Fruit fly (Drosophila melanogaster) whole organism, embryonic: Measurements from ENCODE around the gene Jhbp14.
A peak's percentile ranks its signal among the peaks of the same experiment; 100 is the strongest.

Experiments used
- CG10274 ChIP-seq: fragments of 200-800 bp; sonication (Bioruptor generic); optimal IDR thresholded peaks from 3 replicates; lab custom pipeline; 2017; ENCODE audit warnings: missing biosample characterization, mild to moderate bottlenecking, missing genetic modification characterization
- CG10654 ChIP-seq: fragments of 200-800 bp; sonication (Bioruptor generic); optimal IDR thresholded peaks from 2 replicates; lab custom pipeline; 2016; ENCODE audit warnings: missing biosample characterization, missing genetic modification characterization
- CG11093 ChIP-seq: fragments of 200-800 bp; sonication (Bioruptor generic); IDR thresholded peaks from 3 replicates; pipeline ENCODE4 v1.3.6; 2022; ENCODE audit warnings: missing biosample characterization, missing genetic modification characterization
- CG11504 ChIP-seq: fragments of 200-800 bp; sonication (Bioruptor generic); optimal IDR thresholded peaks from 3 replicates; lab custom pipeline; 2019; ENCODE audit warnings: missing biosample characterization, mild to moderate bottlenecking, missing genetic modification characterization, moderate library complexity
- CG12155 ChIP-seq: fragments of 200-800 bp; sonication (Bioruptor generic); optimal IDR thresholded peaks from 3 replicates; lab custom pipeline; 2016; ENCODE audit warnings: missing biosample characterization, missing genetic modification characterization
- CG12942 ChIP-seq: fragments of 200-800 bp; sonication (Bioruptor generic); optimal IDR thresholded peaks from 3 replicates; lab custom pipeline; 2016; ENCODE audit warnings: missing biosample characterization, missing genetic modification characterization
- CG1529 ChIP-seq: fragments of 200-800 bp; sonication (Bioruptor generic); optimal IDR thresholded peaks from 3 replicates; lab custom pipeline; 2018; ENCODE audit warnings: missing biosample characterization, missing genetic modification characterization
- CG15479 ChIP-seq: fragments of 200-800 bp; sonication (Bioruptor generic); optimal IDR thresholded peaks from 3 replicates; lab custom pipeline; 2019; ENCODE audit warnings: missing biosample characterization, mild to moderate bottlenecking, missing genetic modification characterization, moderate library complexity
- CG17568 ChIP-seq: fragments of 200-800 bp; sonication (Bioruptor generic); optimal IDR thresholded peaks from 2 replicates; lab custom pipeline; 2018; ENCODE audit warnings: missing biosample characterization, mild to moderate bottlenecking, missing genetic modification characterization, moderate library complexity
- CG2875 ChIP-seq: fragments of 200-800 bp; sonication (Bioruptor generic); optimal IDR thresholded peaks from 2 replicates; lab custom pipeline; 2017; ENCODE audit warnings: missing biosample characterization, mild to moderate bottlenecking, missing genetic modification characterization, missing genetic modification reagents
- CG4282 ChIP-seq: fragments of 200-800 bp; sonication (Bioruptor generic); optimal IDR thresholded peaks from 2 replicates; lab custom pipeline; 2016; ENCODE audit warnings: missing biosample characterization, missing genetic modification characterization
- CG4404 ChIP-seq: fragments of 200-800 bp; sonication (Bioruptor generic); IDR thresholded peaks from 2 replicates; pipeline ENCODE4 v1.3.6; 2022; ENCODE audit warnings: missing biosample characterization, missing genetic modification characterization
- CG4617 ChIP-seq: fragments of 200-800 bp; sonication (Bioruptor generic); optimal IDR thresholded peaks from 3 replicates; lab custom pipeline; 2016; ENCODE audit warnings: missing biosample characterization, missing genetic modification characterization, borderline replicate concordance
- CG6854 ChIP-seq: fragments of 200-800 bp; sonication (Bioruptor generic); optimal IDR thresholded peaks from 3 replicates; lab custom pipeline; 2017; ENCODE audit warnings: missing biosample characterization, mild to moderate bottlenecking, missing genetic modification characterization
- D ChIP-seq, 2 experiments: fragments of 200-800 bp in 1 of 2; fragments of >200 bp in 1 of 2; sonication (Bioruptor generic) in 1 of 2; optimal IDR thresholded peaks; 2 replicates in 1 of 2; 3 replicates in 1 of 2; lab custom pipeline; 2017; ENCODE audit warnings: mild to moderate bottlenecking in 1 of 2, missing biosample characterization in 1 of 2, missing genetic modification characterization in 1 of 2, missing genetic modification reagents in 1 of 2
- D19A ChIP-seq: fragments of 200-800 bp; optimal IDR thresholded peaks from 3 replicates; lab custom pipeline; 2019; ENCODE audit warnings: missing biosample characterization, mild to moderate bottlenecking, missing genetic modification characterization, moderate library complexity
- Drgx ChIP-seq: fragments of 200-800 bp; sonication (Bioruptor generic); IDR thresholded peaks from 2 replicates; pipeline ENCODE4 v1.3.6; 2022; ENCODE audit warnings: missing biosample characterization, missing genetic modification characterization
- Fer1 ChIP-seq: fragments of 200-800 bp; sonication (Bioruptor generic); optimal IDR thresholded peaks from 2 replicates; lab custom pipeline; 2017; ENCODE audit warnings: missing biosample characterization, mild to moderate bottlenecking, missing genetic modification characterization
- Kr ChIP-seq: fragments of 200-800 bp; sonication (Bioruptor generic); optimal IDR thresholded peaks from 2 replicates; lab custom pipeline; 2017; ENCODE audit warnings: missing biosample characterization, mild to moderate bottlenecking, missing genetic modification characterization
- NC2α ChIP-seq: fragments of 200-800 bp; sonication (Bioruptor generic); optimal IDR thresholded peaks from 2 replicates; lab custom pipeline; 2016; ENCODE audit warnings: missing biosample characterization, missing genetic modification characterization
- Nf-YB ChIP-seq: fragments of 200-800 bp; sonication (Bioruptor generic); optimal IDR thresholded peaks from 3 replicates; lab custom pipeline; 2019; ENCODE audit warnings: missing biosample characterization, mild to moderate bottlenecking, missing genetic modification characterization, moderate library complexity
- ac ChIP-seq: fragments of 200-800 bp; sonication (Bioruptor generic); optimal IDR thresholded peaks from 3 replicates; lab custom pipeline; 2017; ENCODE audit warnings: missing biosample characterization, mild to moderate bottlenecking, missing genetic modification characterization
- ash1 ChIP-seq: fragments of 200-800 bp; sonication (Bioruptor generic); optimal IDR thresholded peaks from 2 replicates; lab custom pipeline; 2018; ENCODE audit warnings: missing biosample characterization, mild to moderate bottlenecking, missing genetic modification characterization
- ato ChIP-seq: fragments of 200-800 bp; sonication (Bioruptor generic); IDR thresholded peaks from 2 replicates; pipeline ENCODE4 v1.3.6; 2022; ENCODE audit warnings: missing biosample characterization, missing genetic modification characterization; ENCODE audit not compliant: partially characterized antibody
- bowl ChIP-seq: fragments of 200-800 bp; sonication (Bioruptor generic); IDR thresholded peaks from 2 replicates; pipeline ENCODE4 v1.3.6; 2022; ENCODE audit warnings: missing biosample characterization, missing genetic modification characterization
- cad ChIP-seq: fragments of >200 bp; optimal IDR thresholded peaks from 2 replicates; lab custom pipeline; 2017; ENCODE audit warnings: missing biosample characterization, missing genetic modification characterization
- dm ChIP-seq: fragments of 200-800 bp; sonication (Bioruptor generic); optimal IDR thresholded peaks from 3 replicates; lab custom pipeline; 2016; ENCODE audit warnings: missing biosample characterization, missing genetic modification characterization
- fu2 ChIP-seq: fragments of 200-800 bp; sonication (Bioruptor generic); optimal IDR thresholded peaks from 2 replicates; lab custom pipeline; 2016; ENCODE audit warnings: missing biosample characterization, missing genetic modification characterization
- grau ChIP-seq: fragments of 200-800 bp; optimal IDR thresholded peaks from 3 replicates; lab custom pipeline; 2019; ENCODE audit warnings: missing biosample characterization, mild to moderate bottlenecking, missing genetic modification characterization, moderate library complexity
- gro ChIP-seq: fragments of 200-800 bp; sonication (Bioruptor generic); optimal IDR thresholded peaks from 2 replicates; lab custom pipeline; 2016; ENCODE audit warnings: missing biosample characterization, missing genetic modification characterization
- gt ChIP-seq: fragments of 200-800 bp; sonication (Bioruptor generic); IDR thresholded peaks from 2 replicates; pipeline ENCODE4 v1.3.6; 2022; ENCODE audit warnings: missing biosample characterization, missing genetic modification characterization
- ham ChIP-seq: fragments of 200-800 bp; sonication (Bioruptor generic); IDR thresholded peaks from 2 replicates; pipeline ENCODE4 v1.3.6; 2022; ENCODE audit warnings: missing biosample characterization, missing genetic modification characterization
- insv ChIP-seq, 2 experiments: fragments of 200-800 bp; sonication (Bioruptor generic); optimal IDR thresholded peaks; 3 replicates each; lab custom pipeline; 2016 to 2018; ENCODE audit warnings: missing biosample characterization in 2 of 2, missing genetic modification characterization in 2 of 2
- ken ChIP-seq: fragments of 200-800 bp; sonication (Bioruptor generic); IDR thresholded peaks from 3 replicates; pipeline ENCODE4 v1.3.6; 2022; ENCODE audit warnings: missing biosample characterization, missing genetic modification characterization
- kni ChIP-seq: fragments of 200-800 bp; sonication (Bioruptor generic); optimal IDR thresholded peaks from 3 replicates; lab custom pipeline; 2017; ENCODE audit warnings: mild to moderate bottlenecking, missing biosample characterization, missing genetic modification reagents, missing genetic modification characterization
- lab ChIP-seq: fragments of 200-800 bp; sonication (Bioruptor generic); optimal IDR thresholded peaks from 3 replicates; lab custom pipeline; 2017; ENCODE audit warnings: missing biosample characterization, missing genetic modification characterization, mild to moderate bottlenecking, moderate library complexity, missing genetic modification reagents
- lola ChIP-seq, 3 experiments: fragments of >200 bp in 2 of 3; fragments of 200-800 bp in 1 of 3; sonication (Bioruptor generic) in 1 of 3; optimal IDR thresholded peaks; 2 replicates each; lab custom pipeline; 2017 to 2019; ENCODE audit warnings: missing biosample characterization in 3 of 3, missing genetic modification characterization in 3 of 3, mild to moderate bottlenecking in 1 of 3, moderate library complexity in 1 of 3
- mirr ChIP-seq: fragments of 200-800 bp; sonication (Bioruptor generic); optimal IDR thresholded peaks from 3 replicates; lab custom pipeline; 2018; ENCODE audit warnings: missing biosample characterization, mild to moderate bottlenecking, missing genetic modification characterization
- oc ChIP-seq: fragments of 200-800 bp; sonication (Bioruptor generic); optimal IDR thresholded peaks from 2 replicates; lab custom pipeline; 2018; ENCODE audit warnings: missing biosample characterization, mild to moderate bottlenecking, missing genetic modification characterization, moderate library complexity
- pros ChIP-seq: fragments of 200-800 bp; sonication (Bioruptor generic); optimal IDR thresholded peaks from 3 replicates; lab custom pipeline; 2019; ENCODE audit warnings: missing biosample characterization, mild to moderate bottlenecking, missing genetic modification characterization, moderate library complexity
- row ChIP-seq: fragments of 200-800 bp; sonication (Bioruptor generic); IDR thresholded peaks from 3 replicates; pipeline ENCODE4 v1.3.6; 2022; ENCODE audit warnings: missing biosample characterization, missing genetic modification characterization
- sens-2 ChIP-seq: fragments of 200-800 bp; sonication (Bioruptor generic); IDR thresholded peaks from 2 replicates; pipeline ENCODE4 v1.3.6; 2022; ENCODE audit warnings: missing biosample characterization, missing genetic modification characterization
- seq ChIP-seq: fragments of 200-800 bp; sonication (Bioruptor generic); IDR thresholded peaks from 2 replicates; pipeline ENCODE4 v1.3.6; 2022; ENCODE audit warnings: missing biosample characterization, missing genetic modification characterization
- tll ChIP-seq, 2 experiments: fragments of 200-800 bp in 1 of 2; fragments of >200 bp in 1 of 2; sonication (Bioruptor generic) in 1 of 2; optimal IDR thresholded peaks; 2 replicates each; lab custom pipeline; 2017 to 2019; ENCODE audit warnings: missing biosample characterization in 2 of 2, missing genetic modification characterization in 2 of 2, mild to moderate bottlenecking in 1 of 2, moderate library complexity in 1 of 2
- toy ChIP-seq: fragments of 200-800 bp; sonication (Bioruptor generic); IDR thresholded peaks from 2 replicates; pipeline ENCODE4 v1.3.6; 2022; ENCODE audit warnings: missing biosample characterization, missing genetic modification characterization
- twi ChIP-seq: fragments of 200-800 bp; optimal IDR thresholded peaks from 2 replicates; lab custom pipeline; 2019; ENCODE audit warnings: missing biosample characterization, mild to moderate bottlenecking, missing genetic modification characterization, moderate library complexity
- zen ChIP-seq: fragments of 200-800 bp; sonication (Bioruptor generic); optimal IDR thresholded peaks from 3 replicates; lab custom pipeline; 2018; ENCODE audit warnings: missing biosample characterization, mild to moderate bottlenecking, missing genetic modification characterization, moderate library complexity

The Jhbp14 gene

DNA sequence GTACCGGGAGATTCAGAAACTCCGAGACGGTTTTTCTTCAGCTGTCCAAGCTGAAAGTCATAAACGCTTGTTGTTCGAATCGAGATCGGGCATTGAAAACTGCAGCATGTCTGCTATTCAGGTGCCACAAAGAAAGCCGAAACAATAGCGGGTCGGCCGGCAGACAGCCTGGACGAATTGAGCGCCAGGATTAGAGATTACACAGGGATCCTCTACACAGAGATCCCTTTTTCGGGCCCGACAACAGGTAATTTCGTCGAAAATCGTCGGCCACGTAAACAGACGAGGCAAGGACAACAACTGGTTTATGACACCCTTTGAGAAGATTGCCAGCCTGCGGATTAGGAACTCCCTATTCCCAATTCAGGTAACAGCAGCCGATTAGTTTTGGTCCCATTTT is 9.1 kb upstream of the Jhbp14 start, which contains the start of gene CG16813:
Gene CG16813, plus strand, starts transcription at position 288 of the 400 bp plus-strand sequence.
- no peak for TF ChIP-seq Drgx (GFP tag; lab: Robert Waterston, UW)
- peak; percentile 96 for TF ChIP-seq D (optimal IDR thresholded peaks at IDR 0.05; lab: Kevin White, UChicago)
- no peak for TF ChIP-seq D (GFP tag; optimal IDR thresholded peaks at IDR 0.05; lab: Kevin White, UChicago)
- TF ChIP-seq tll (GFP tag; optimal IDR thresholded peaks at IDR 0.05; lab: Kevin White, UChicago): peak in 1 of 2 experiments; percentile 97
- no peak for TF ChIP-seq bowl (GFP tag; lab: Robert Waterston, UW)
- TF ChIP-seq ken: no peak
- peak; percentile 49 for TF ChIP-seq ac (GFP tag; lab: Kevin White, UChicago)
- TF ChIP-seq CG4617: no peak
- no peak for TF ChIP-seq lola (GFP tag; optimal IDR thresholded peaks at IDR 0.05; lab: Kevin White, UChicago)
- no peak for TF ChIP-seq CG4282 (GFP tag; lab: Kevin White, UChicago)
- no peak for TF ChIP-seq CG6854 (GFP tag; lab: Kevin White, UChicago)
- TF ChIP-seq Fer1 (GFP tag; lab: Kevin White, UChicago): no peak
- TF ChIP-seq zen (tag; lab: Kevin White, UChicago): peak; percentile 89
- TF ChIP-seq CG2875 (GFP tag; lab: Kevin White, UChicago): no peak
- TF ChIP-seq oc (tag; lab: Kevin White, UChicago): peak; percentile 26
- TF ChIP-seq Kr: peak; percentile 30
- TF ChIP-seq mirr: no peak
- TF ChIP-seq pros (GFP tag; lab: Kevin White, UChicago): peak; percentile 24
- no peak for TF ChIP-seq grau
- peak; percentile 45 for TF ChIP-seq twi
- TF ChIP-seq kni (GFP tag; lab: Kevin White, UChicago): peak; percentile 56
- peak; percentile 92 for TF ChIP-seq CG15479 (GFP tag; lab: Kevin White, UChicago)
- no peak for TF ChIP-seq ham (GFP tag; lab: Robert Waterston, UW)
- no peak for TF ChIP-seq CG4404 (GFP tag; lab: Robert Waterston, UW)
- no peak for TF ChIP-seq dm
- TF ChIP-seq ato (GFP tag; lab: Robert Waterston, UW): no peak
- TF ChIP-seq gro (GFP tag; lab: Kevin White, UChicago): no peak
- peak; percentile 90 for TF ChIP-seq cad (GFP tag; lab: Kevin White, UChicago)
- TF ChIP-seq CG17568 (GFP tag; lab: Kevin White, UChicago): no peak
- TF ChIP-seq lab: no peak
- TF ChIP-seq NC2α (GFP tag; lab: Kevin White, UChicago): no peak
- TF ChIP-seq, all 482 proteins: peak for 11

dm6 chr2L:13229388-13229882 is 6.9 kb upstream of the Jhbp14 start, which contains the start of gene CG16815:
Gene CG16815, plus strand, starts transcription at chr2L:13229832.
- peak; percentile 59 for TF ChIP-seq twi
- peak in 1 of 2 experiments; percentile 87 for TF ChIP-seq tll (GFP tag; optimal IDR thresholded peaks at IDR 0.05; lab: Kevin White, UChicago)
- TF ChIP-seq Kr: peak; percentile 77
- TF ChIP-seq sens-2: no peak
- no peak for TF ChIP-seq CG10274 (GFP tag; lab: Kevin White, UChicago)
- TF ChIP-seq CG15479 (GFP tag; lab: Kevin White, UChicago): peak; percentile 100
- TF ChIP-seq zen (tag; lab: Kevin White, UChicago): peak; percentile 95
- TF ChIP-seq gt (GFP tag; lab: Robert Waterston, UW): peak; percentile 21; the same call in 1 of the 2 replicates
- peak; percentile 91 for TF ChIP-seq cad (GFP tag; lab: Kevin White, UChicago)
- no peak for TF ChIP-seq CG10654 (GFP tag; lab: Kevin White, UChicago)

dm6 chr2L:13231739-13232138 is 4.6 kb upstream of the Jhbp14 start, which contains the start of gene Prosalpha6T:
Gene Prosalpha6T, plus strand, starts transcription at chr2L:13232039.
- TF ChIP-seq CG12155 (GFP tag; lab: Kevin White, UChicago) (no peak), CG11093 (GFP tag; lab: Robert Waterston, UW) (no peak), Nf-YB (GFP tag; lab: Kevin White, UChicago) (no peak), CG11504 (tag; lab: Kevin White, UChicago) (no peak), cad (GFP tag; lab: Kevin White, UChicago) (no peak), fu2 (GFP tag; lab: Kevin White, UChicago) (no peak), D19A (tag; lab: Kevin White, UChicago) (no peak), CG1529 (GFP tag; lab: Kevin White, UChicago) (no peak), toy (GFP tag; lab: Robert Waterston, UW) (no peak), CG12942 (GFP tag; lab: Kevin White, UChicago) (no peak), ash1 (GFP tag; lab: Kevin White, UChicago) (no peak), lola (GFP tag; optimal IDR thresholded peaks at IDR 0.05; lab: Kevin White, UChicago) (no peak), seq (GFP tag; lab: Robert Waterston, UW) (no peak), row (GFP tag; lab: Robert Waterston, UW) (no peak), insv (GFP tag; optimal IDR thresholded peaks at IDR 0.05; lab: Kevin White, UChicago) (no peak)
